Worm (Caenorhabditis elegans): Measurements from ENCODE around the gene ugt-48.
A peak's percentile ranks its signal among the peaks of the same experiment; 100 is the strongest.

Gene ugt-48

DNA sequence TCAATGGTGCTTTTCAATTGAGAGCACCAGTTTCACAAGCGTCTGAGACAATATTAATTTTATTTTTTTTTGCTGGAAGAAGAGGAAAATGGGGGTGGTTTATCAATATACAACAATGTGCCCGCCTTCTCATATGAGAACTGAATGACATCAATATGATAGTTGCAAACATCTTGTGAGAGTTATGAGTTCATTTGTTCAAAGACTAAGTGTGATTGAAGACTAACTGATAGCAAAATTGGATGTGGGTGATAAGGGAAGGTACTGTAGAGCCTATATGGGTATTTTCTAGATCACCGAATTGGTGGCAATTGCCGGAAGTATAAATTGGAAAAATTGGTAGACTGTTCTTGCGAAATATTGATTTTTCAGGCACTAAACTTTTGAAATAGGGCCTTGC is 35.3 kb downstream of the ugt-48 start (continued):
- peak; percentile 70 for TF ChIP-seq dve-1 (tag; optimal IDR thresholded peaks at IDR 0.05; ENCODE audit: insufficient read depth)
- no peak for TF ChIP-seq nhr-111 (GFP tag; optimal IDR thresholded peaks at IDR 0.05)
- TF ChIP-seq nhr-10 (tag; optimal IDR thresholded peaks at IDR 0.05) = peak; percentile 13
- no peak for TF ChIP-seq daf-16 (GFP tag; optimal IDR thresholded peaks at IDR 0.05)
- TF ChIP-seq daf-16 (tag; optimal IDR thresholded peaks at IDR 0.05) = peak; percentile 44
- peak in 1 of 2 experiments; percentile 87 for TF ChIP-seq unc-62 (GFP tag; optimal IDR thresholded peaks at IDR 0.05 in 1 of 2)
- TF ChIP-seq unc-62 (tag; optimal IDR thresholded peaks at IDR 0.05) = no peak
- TF ChIP-seq ceh-28 (tag; optimal IDR thresholded peaks at IDR 0.05) = no peak
- TF ChIP-seq Y5F2A.4 (GFP tag; optimal IDR thresholded peaks at IDR 0.05) = no peak
- TF ChIP-seq ZK337.2 (GFP tag; IDR thresholded peaks at IDR 0.05) = no peak
- TF ChIP-seq lin-1 (GFP tag; IDR thresholded peaks at IDR 0.05) = peak; percentile 40; the same call in 1 of the 2 replicates
- TF ChIP-seq php-3 (GFP tag; IDR thresholded peaks at IDR 0.05) = peak; percentile 77
- TF ChIP-seq hlh-11 (tag; optimal IDR thresholded peaks at IDR 0.05) = peak; percentile 71
- TF ChIP-seq pha-4 (GFP tag; IDR thresholded peaks at IDR 0.05) = no peak
- TF ChIP-seq pha-4 (tag; optimal IDR thresholded peaks at IDR 0.05) = no peak
- TF ChIP-seq nhr-48 (tag; optimal IDR thresholded peaks at IDR 0.05) = peak; percentile 66
- TF ChIP-seq hlh-30 (tag; optimal IDR thresholded peaks at IDR 0.05; ENCODE audit: insufficient read depth) = peak; percentile 7
- TF ChIP-seq cey-2 (tag; optimal IDR thresholded peaks at IDR 0.05; ENCODE audit: borderline replicate concordance, insufficient read depth) = no peak
- no peak for TF ChIP-seq dmd-9 (GFP tag; IDR thresholded peaks at IDR 0.05)
- no peak for TF ChIP-seq dmd-8 (GFP tag; IDR thresholded peaks at IDR 0.05)
- TF ChIP-seq nhr-237 (tag; optimal IDR thresholded peaks at IDR 0.05) = no peak
- TF ChIP-seq snpc-4 (tag; optimal IDR thresholded peaks at IDR 0.05) = no peak
- no peak for TF ChIP-seq ceh-62 (tag; optimal IDR thresholded peaks at IDR 0.05)
- TF ChIP-seq madf-5 (GFP tag; IDR thresholded peaks at IDR 0.05) = no peak
- TF ChIP-seq pqm-1 (tag; optimal IDR thresholded peaks at IDR 0.05) = peak; percentile 94
- peak; percentile 84; the same call in 1 of the 2 replicates for TF ChIP-seq nhr-41 (GFP tag; IDR thresholded peaks at IDR 0.05)
- TF ChIP-seq nhr-6 (tag; optimal IDR thresholded peaks at IDR 0.05) = no peak
- 0 out of 2 replicates have a peak, but pooled peaks have one; percentile 55 for TF ChIP-seq Y75B8A.6 (GFP tag; IDR thresholded peaks at IDR 0.05)
- no peak for TF ChIP-seq ces-1 (GFP tag; optimal IDR thresholded peaks at IDR 0.05)
- TF ChIP-seq nhr-25 (tag; optimal IDR thresholded peaks at IDR 0.05; ENCODE audit: borderline replicate concordance, insufficient read depth) = no peak
- TF ChIP-seq attf-4 (tag; optimal IDR thresholded peaks at IDR 0.05) = no peak
- no peak for TF ChIP-seq ama-1 (optimal IDR thresholded peaks at IDR 0.05)
- TF ChIP-seq lim-7 (GFP tag; IDR thresholded peaks at IDR 0.05) = no peak
- peak in 1 of 2 experiments; percentile 9 for TF ChIP-seq lsy-2 (tag; optimal IDR thresholded peaks at IDR 0.05)
- TF ChIP-seq F37D6.2 (tag; optimal IDR thresholded peaks at IDR 0.05) = no peak
- TF ChIP-seq mdl-1 (tag; optimal IDR thresholded peaks at IDR 0.05) = no peak
- no peak for TF ChIP-seq duxl-1 (tag; optimal IDR thresholded peaks at IDR 0.05; ENCODE audit: poor library complexity)
- no peak for TF ChIP-seq Y48G9A.11 (GFP tag; IDR thresholded peaks at IDR 0.05)
- peak; percentile 47 for TF ChIP-seq nhr-77 (tag; optimal IDR thresholded peaks at IDR 0.05)
- TF ChIP-seq ceh-20 (GFP tag; IDR thresholded peaks at IDR 0.05) = no peak
- no peak for TF ChIP-seq zip-11 (GFP tag; IDR thresholded peaks at IDR 0.05)
- TF ChIP-seq zag-1 (tag; optimal IDR thresholded peaks at IDR 0.05) = no peak
- TF ChIP-seq F44E2.7 (GFP tag; IDR thresholded peaks at IDR 0.05) = no peak
- no peak for TF ChIP-seq F10B5.3 (tag; optimal IDR thresholded peaks at IDR 0.05)
- no peak for TF ChIP-seq nhr-102 (tag; optimal IDR thresholded peaks at IDR 0.05)
- TF ChIP-seq skn-1 (tag; optimal IDR thresholded peaks at IDR 0.05) = no peak
- TF ChIP-seq T26A8.4 (GFP tag; IDR thresholded peaks at IDR 0.05) = no peak
- TF ChIP-seq mxl-3 (GFP tag; optimal IDR thresholded peaks at IDR 0.05) = no peak
